Worm (Caenorhabditis elegans) whole organism, L4 larva: ENCODE results near the gene W04B5.6.

Experiments
- jun-1 ChIP-seq: fragments of 150-350 bp; optimal IDR thresholded peaks from 2 replicates; lab custom pipeline; 2014; ENCODE audit warnings: missing biosample characterization, missing genetic modification reagents, missing genetic modification characterization
- lin-13 ChIP-seq: fragments of 150-350 bp; optimal IDR thresholded peaks from 2 replicates; lab custom pipeline; 2014; ENCODE audit warnings: missing biosample characterization, missing genetic modification reagents, missing genetic modification characterization
- mxl-2 ChIP-seq: fragments of 200-800 bp; sonication (Bioruptor generic); conservative IDR thresholded peaks from 2 replicates; pipeline ENCODE4 v1.3.6; 2022; ENCODE audit warnings: missing genetic modification reagents, missing genetic modification characterization, missing compliant biosample characterization
- nhr-77 ChIP-seq: fragments of 150-350 bp; optimal IDR thresholded peaks from 2 replicates; lab custom pipeline; 2014; ENCODE audit warnings: missing biosample characterization, missing genetic modification characterization
- snpc-4 ChIP-seq: fragments of 150-350 bp; optimal IDR thresholded peaks from 2 replicates; lab custom pipeline; 2014; ENCODE audit warnings: missing biosample characterization, missing genetic modification characterization
- unc-39 ChIP-seq: sonication (generic microtip); optimal IDR thresholded peaks from 2 replicates; lab custom pipeline; 2017; ENCODE audit warnings: missing biosample characterization, missing genetic modification characterization
- unc-62 ChIP-seq, 3 experiments: fragments of 150-350 bp in 1 of 3; sonication (generic microtip); optimal IDR thresholded peaks in 2 of 3; peaks in 1 of 3; 1 replicate in 1 of 3; 2 replicates in 2 of 3; lab custom pipeline; 2014 to 2017; ENCODE audit warnings: missing biosample characterization in 3 of 3, missing genetic modification characterization in 3 of 3, missing genetic modification reagents in 3 of 3, missing genotype in 1 of 3
- ztf-11 ChIP-seq: fragments of 150-350 bp; optimal IDR thresholded peaks from 2 replicates; lab custom pipeline; 2014; ENCODE audit warnings: missing biosample characterization, missing genetic modification characterization

DNA sequence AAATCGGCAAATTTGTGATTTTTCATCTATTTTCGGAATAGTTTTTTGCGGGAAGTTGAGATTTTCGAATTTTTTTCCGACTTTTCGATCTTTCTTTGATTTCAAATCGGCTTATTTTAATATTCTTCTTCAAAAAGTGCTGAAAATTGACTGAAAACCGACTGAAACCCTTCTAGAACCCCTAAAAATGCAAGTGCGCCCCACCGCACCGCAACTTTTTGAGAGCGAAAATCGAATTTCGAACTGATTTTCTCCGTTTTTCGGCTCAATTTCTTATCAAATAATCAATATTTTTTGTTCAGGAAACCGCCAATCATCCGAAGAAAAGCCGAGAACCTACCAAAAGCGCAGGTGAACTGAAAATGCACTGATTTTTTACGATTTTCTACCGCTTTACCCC is 42.0 kb upstream of the W04B5.6 start:
- TF ChIP-seq ztf-11 (tag; lab: Kevin White, UChicago) (no peak), unc-62 (GFP tag; optimal IDR thresholded peaks at IDR 0.05 in 1 of 2; lab: Kevin White, UChicago) (no peak), unc-62 (tag; optimal IDR thresholded peaks at IDR 0.05; lab: Kevin White, UChicago) (no peak), snpc-4 (tag; lab: Kevin White, UChicago) (no peak), lin-13 (GFP tag; lab: Kevin White, UChicago) (no peak), unc-39 (tag; lab: Kevin White, UChicago) (no peak), nhr-77 (no peak), mxl-2 (no peak), jun-1 (tag; lab: Kevin White, UChicago) (no peak)
